Worm (Caenorhabditis elegans) whole organism, L2 larva: ENCODE data around the gene sru-48.

Experiments used
- Y55F3AM.14 ChIP-seq: fragments of 200-800 bp; sonication (Bioruptor generic); optimal IDR thresholded peaks from 2 replicates; lab custom pipeline; 2018; ENCODE audit warnings: mild to moderate bottlenecking, missing genetic modification characterization, missing compliant biosample characterization
- nhr-12 ChIP-seq: fragments of 150-350 bp; optimal IDR thresholded peaks from 2 replicates; lab custom pipeline; 2014; ENCODE audit warnings: missing biosample characterization, missing genetic modification characterization
- nhr-21 ChIP-seq: fragments of 150-350 bp; optimal IDR thresholded peaks from 2 replicates; lab custom pipeline; 2014; ENCODE audit warnings: missing biosample characterization, missing genetic modification characterization
- nhr-6 ChIP-seq: fragments of 150-350 bp; optimal IDR thresholded peaks from 2 replicates; lab custom pipeline; 2014; ENCODE audit warnings: missing biosample characterization, missing genetic modification characterization
- skn-1 ChIP-seq: sonication (generic microtip); optimal IDR thresholded peaks from 2 replicates; lab custom pipeline; 2017; ENCODE audit warnings: missing biosample characterization, missing genetic modification characterization
- sma-3 ChIP-seq: sonication (generic microtip); optimal IDR thresholded peaks from 2 replicates; lab custom pipeline; 2016; ENCODE audit warnings: missing genetic modification reagents, missing genetic modification characterization, missing compliant biosample characterization
- sma-9 ChIP-seq, 2 experiments: fragments of 150-350 bp in 1 of 2; sonication (generic microtip) in 1 of 2; optimal IDR thresholded peaks; 2 replicates each; lab custom pipeline; 2014 to 2016; ENCODE audit warnings: missing genetic modification characterization in 2 of 2, mild to moderate bottlenecking in 1 of 2, missing biosample characterization in 1 of 2, missing compliant biosample characterization in 1 of 2, missing genetic modification reagents in 1 of 2, moderate library complexity in 1 of 2
- snpc-4 ChIP-seq: fragments of 150-350 bp; optimal IDR thresholded peaks from 2 replicates; lab custom pipeline; 2014; ENCODE audit warnings: missing biosample characterization, missing genetic modification characterization
- unc-62 ChIP-seq: fragments of 150-350 bp; optimal IDR thresholded peaks from 2 replicates; lab custom pipeline; 2014; ENCODE audit warnings: missing biosample characterization, missing genetic modification reagents, missing genetic modification characterization
- ztf-11 ChIP-seq: sonication (generic microtip); optimal IDR thresholded peaks from 2 replicates; lab custom pipeline; 2017; ENCODE audit warnings: missing biosample characterization, missing genetic modification characterization

- TF ChIP-seq snpc-4 (tag; lab: Kevin White, UChicago): no peak
- no peak for TF ChIP-seq sma-9 (GFP tag; optimal IDR thresholded peaks at IDR 0.05; lab: Kevin White, UChicago)
- no peak for TF ChIP-seq sma-9 (tag; optimal IDR thresholded peaks at IDR 0.05; lab: Kevin White, UChicago)
- TF ChIP-seq sma-3 (GFP tag; lab: Kevin White, UChicago): no peak
- no peak for TF ChIP-seq nhr-12
- TF ChIP-seq Y55F3AM.14 (GFP tag; lab: Kevin White, UChicago): no peak
- no peak for TF ChIP-seq nhr-6
- TF ChIP-seq nhr-21 (tag; lab: Kevin White, UChicago): no peak
- no peak for TF ChIP-seq ztf-11 (tag; lab: Kevin White, UChicago)
- no peak for TF ChIP-seq skn-1 (tag; lab: Kevin White, UChicago)
- TF ChIP-seq unc-62 (GFP tag; lab: Kevin White, UChicago): no peak
Measured at ce11 chrX:5154278-5154677, 25.7 kb upstream of the sru-48 start, which contains the start of gene C31H2.3.
